Worm (Caenorhabditis elegans) whole organism, early embryonic: ENCODE data around the gene C25H3.7.

Source experiments
- F13C5.2 ChIP-seq: sonication (generic microtip); optimal IDR thresholded peaks from 2 replicates; lab custom pipeline; 2017; ENCODE audit warnings: mild to moderate bottlenecking, missing genetic modification characterization, inconsistent platforms, missing compliant biosample characterization
- ama-1 ChIP-seq: fragments of 150-350 bp; optimal IDR thresholded peaks from 2 replicates; lab custom pipeline; 2014
- ceh-13 ChIP-seq: fragments of 200-800 bp; sonication (Bioruptor generic); optimal IDR thresholded peaks from 2 replicates; lab custom pipeline; 2018; ENCODE audit warnings: mild to moderate bottlenecking, missing genetic modification characterization, missing compliant biosample characterization
- ceh-36 ChIP-seq: sonication (generic microtip); optimal IDR thresholded peaks from 2 replicates; lab custom pipeline; 2016; ENCODE audit warnings: missing genetic modification characterization, inconsistent platforms, missing compliant biosample characterization
- flt-1 ChIP-seq: fragments of 200-800 bp; sonication (Bioruptor generic); IDR thresholded peaks from 2 replicates; pipeline ENCODE4 v1.3.6; 2022; ENCODE audit warnings: missing genetic modification characterization, missing compliant biosample characterization
- hmg-4 ChIP-seq: fragments of 200-800 bp; sonication (Bioruptor generic); optimal IDR thresholded peaks from 2 replicates; lab custom pipeline; 2018; ENCODE audit warnings: mild to moderate bottlenecking, missing genetic modification characterization, missing compliant biosample characterization
- scrt-1 ChIP-seq: fragments of 200-800 bp; sonication (Bioruptor generic); IDR thresholded peaks from 2 replicates; pipeline ENCODE4 v1.3.6; 2022; ENCODE audit warnings: missing genetic modification characterization, missing compliant biosample characterization
- tbx-11 ChIP-seq: fragments of 200-800 bp; sonication (Bioruptor generic); IDR thresholded peaks from 2 replicates; pipeline ENCODE4 v1.3.6; 2022; ENCODE audit warnings: missing genetic modification characterization, missing compliant biosample characterization
- tbx-37 ChIP-seq: fragments of 200-800 bp; sonication (Bioruptor generic); conservative IDR thresholded peaks from 2 replicates; pipeline ENCODE4 v1.3.6; 2022; ENCODE audit warnings: missing genetic modification reagents, missing genetic modification characterization, missing compliant biosample characterization
- tra-4 ChIP-seq: sonication (generic microtip); optimal IDR thresholded peaks from 2 replicates; lab custom pipeline; 2017; ENCODE audit warnings: missing genetic modification characterization, missing compliant biosample characterization

DNA sequence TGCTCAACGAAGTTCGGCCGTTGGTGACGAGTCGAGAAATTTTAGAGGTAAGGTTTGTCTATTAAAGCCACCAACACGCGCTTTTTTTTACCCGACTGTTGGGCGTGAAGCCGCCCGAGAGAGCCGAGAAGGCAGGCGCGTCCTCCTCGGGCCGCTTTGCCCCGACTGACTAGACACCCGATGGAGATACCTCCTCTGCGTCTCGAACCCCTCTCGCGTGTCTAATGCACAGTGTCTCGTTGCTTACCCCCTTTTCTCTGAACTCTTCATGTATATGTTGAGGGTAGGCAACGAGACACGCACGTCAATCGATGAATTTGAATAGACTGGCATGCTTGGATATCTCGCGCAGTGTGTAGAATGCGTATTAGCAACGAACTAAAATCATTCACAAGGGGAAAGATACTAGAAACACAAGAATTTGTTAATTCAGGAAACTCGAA, 7.0 kb downstream of the C25H3.7 start:
- TF ChIP-seq flt-1 (GFP tag; lab: Robert Waterston, UW) (peak; percentile 73), ama-1 (peak; percentile 96), tra-4 (peak; percentile 72), ceh-36 (tag; lab: Kevin White, UChicago) (peak; percentile 66), hmg-4 (GFP tag; lab: Kevin White, UChicago) (peak; percentile 92), tbx-37 (GFP tag; lab: Robert Waterston, UW) (peak; percentile 72), scrt-1 (GFP tag; lab: Robert Waterston, UW) (peak; percentile 90), ceh-13 (GFP tag; lab: Kevin White, UChicago) (peak; percentile 19), F13C5.2 (tag; lab: Kevin White, UChicago) (peak; percentile 73), tbx-11 (peak; percentile 80)
